Fruit fly (Drosophila melanogaster) S2 (cell line): ENCODE results near the gene Pop1.

Experiments
- CG8478 ChIP-seq: fragments of >200 bp; optimal IDR thresholded peaks from 2 replicates; lab custom pipeline; 2018
- CTCF ChIP-seq, 2 experiments: fragments of >200 bp; optimal IDR thresholded peaks; 2 replicates each; lab custom pipeline; 2018

Pop1 gene

dm6 chrX:5616270-5616669, 6.2 kb upstream of the Pop1 start, which contains the start of gene CG34434:
Gene CG34434 (minus strand): TSS chrX:5616370.
- TF ChIP-seq CTCF (optimal IDR thresholded peaks at IDR 0.05; lab: Kevin White, UChicago) (no peak), CG8478 (lab: Kevin White, UChicago) (no peak)

dm6 chrX:5618562-5618961, 3.9 kb upstream of the Pop1 start, which contains the start of gene RhoGAP5A:
Gene RhoGAP5A (minus strand): TSS chrX:5618806.
- TF ChIP-seq CTCF (optimal IDR thresholded peaks at IDR 0.05; lab: Kevin White, UChicago) (no peak), CG8478 (lab: Kevin White, UChicago) (no peak)

- no peak for TF ChIP-seq CG8478 (lab: Kevin White, UChicago)
- TF ChIP-seq CTCF (optimal IDR thresholded peaks at IDR 0.05; lab: Kevin White, UChicago), result no peak
Observed at dm6 chrX:5634714-5635113, 12.3 kb downstream of the Pop1 start.

- TF ChIP-seq CG8478 (lab: Kevin White, UChicago) (no peak), CTCF (optimal IDR thresholded peaks at IDR 0.05; lab: Kevin White, UChicago) (no peak)
Observed at dm6 chrX:5636529-5637099, 14.2 kb downstream of the Pop1 start.

dm6 chrX:5637543-5637942, 15.1 kb downstream of the Pop1 start:
- no peak for TF ChIP-seq CG8478 (lab: Kevin White, UChicago)
- TF ChIP-seq CTCF (optimal IDR thresholded peaks at IDR 0.05; lab: Kevin White, UChicago), result no peak

dm6 chrX:5638588-5638987, 16.1 kb downstream of the Pop1 start:
- no peak for TF ChIP-seq CG8478 (lab: Kevin White, UChicago)
- no peak for TF ChIP-seq CTCF (optimal IDR thresholded peaks at IDR 0.05; lab: Kevin White, UChicago)

- no peak for TF ChIP-seq CTCF (optimal IDR thresholded peaks at IDR 0.05; lab: Kevin White, UChicago)
- TF ChIP-seq CG8478 (lab: Kevin White, UChicago), result no peak
Observed at dm6 chrX:5639083-5639482, 16.6 kb downstream of the Pop1 start.

dm6 chrX:5646228-5646627, 23.8 kb downstream of the Pop1 start:
- TF ChIP-seq CTCF (optimal IDR thresholded peaks at IDR 0.05; lab: Kevin White, UChicago) (no peak), CG8478 (lab: Kevin White, UChicago) (no peak)

- no peak for TF ChIP-seq CTCF (optimal IDR thresholded peaks at IDR 0.05; lab: Kevin White, UChicago)
- TF ChIP-seq CG8478 (lab: Kevin White, UChicago), result no peak
Observed at dm6 chrX:5648437-5648959, 26.1 kb downstream of the Pop1 start, which contains the start of gene OtopLa. Gene OtopLa (minus strand): TSS chrX:5648487.

- no peak for TF ChIP-seq CTCF (optimal IDR thresholded peaks at IDR 0.05; lab: Kevin White, UChicago)
- no peak for TF ChIP-seq CG8478 (lab: Kevin White, UChicago)
Observed at dm6 chrX:5649387-5649786, 26.9 kb downstream of the Pop1 start.

dm6 chrX:5649998-5650397, 27.6 kb downstream of the Pop1 start:
- TF ChIP-seq CTCF (optimal IDR thresholded peaks at IDR 0.05; lab: Kevin White, UChicago), result no peak

- peak; percentile 78 to 79 for TF ChIP-seq CTCF (optimal IDR thresholded peaks at IDR 0.05; lab: Kevin White, UChicago)
- TF ChIP-seq CG8478 (lab: Kevin White, UChicago), result no peak
Observed at dm6 chrX:5661971-5662370, 39.5 kb downstream of the Pop1 start.

dm6 chrX:5662761-5663160, 40.3 kb downstream of the Pop1 start, which contains the start of gene OtopLc:
Gene OtopLc (minus strand): TSS chrX:5662861.
- TF ChIP-seq CTCF (optimal IDR thresholded peaks at IDR 0.05; lab: Kevin White, UChicago), result no peak
- TF ChIP-seq CG8478 (lab: Kevin White, UChicago), result no peak

- TF ChIP-seq CTCF (optimal IDR thresholded peaks at IDR 0.05; lab: Kevin White, UChicago), result no peak
- TF ChIP-seq CG8478 (lab: Kevin White, UChicago), result no peak
Observed at dm6 chrX:5664222-5664621, 41.8 kb downstream of the Pop1 start.

- TF ChIP-seq CTCF (optimal IDR thresholded peaks at IDR 0.05; lab: Kevin White, UChicago) (peak in 1 of 2 experiments; percentile 29), CG8478 (lab: Kevin White, UChicago) (no peak)
Observed at dm6 chrX:5665902-5666301, 43.5 kb downstream of the Pop1 start, which contains the start of the genes Sirt4 and CG4119. Gene Sirt4 (minus strand): TSS chrX:5665940. Gene CG4119 (plus strand): TSS chrX:5666052.

- TF ChIP-seq CTCF (optimal IDR thresholded peaks at IDR 0.05; lab: Kevin White, UChicago) (peak in 1 of 2 experiments; percentile 16), CG8478 (lab: Kevin White, UChicago) (no peak)
Observed at dm6 chrX:5671537-5672029, 49.1 kb downstream of the Pop1 start, which contains the start of gene Rab18. Gene Rab18 (minus strand): TSS chrX:5671812.
